Worm (Caenorhabditis elegans) whole organism, young adult: ENCODE measurements around the gene C27A2.8.

ENCODE experiments used
- F33H1.4 ChIP-seq: fragments of 200-800 bp; sonication (Bioruptor generic); IDR thresholded peaks from 2 replicates; pipeline ENCODE4 v1.3.6; 2022; ENCODE audit warnings: missing genetic modification reagents, missing genetic modification characterization, missing compliant biosample characterization
- F49E8.2 ChIP-seq: sonication (generic microtip); optimal IDR thresholded peaks from 3 replicates; lab custom pipeline; 2017; ENCODE audit warnings: missing genetic modification characterization, mild to moderate bottlenecking, missing compliant biosample characterization, antibody characterized with exemption, moderate library complexity; ENCODE audit not compliant: insufficient read depth
- ccch-3 ChIP-seq: fragments of 200-800 bp; sonication (Bioruptor generic); optimal IDR thresholded peaks from 2 replicates; lab custom pipeline; 2018; ENCODE audit warnings: mild to moderate bottlenecking, missing genetic modification characterization, missing compliant biosample characterization
- ceh-27 ChIP-seq: fragments of 200-800 bp; sonication (Bioruptor generic); optimal IDR thresholded peaks from 2 replicates; lab custom pipeline; 2018; ENCODE audit warnings: mild to moderate bottlenecking, missing genetic modification characterization, moderate library complexity, missing compliant biosample characterization
- chd-7 ChIP-seq: sonication (generic microtip); optimal IDR thresholded peaks from 2 replicates; lab custom pipeline; 2016; ENCODE audit warnings: mild to moderate bottlenecking, missing genetic modification characterization, moderate library complexity, missing compliant biosample characterization
- dpl-1 ChIP-seq: fragments of 150-350 bp; optimal IDR thresholded peaks from 2 replicates; lab custom pipeline; 2014; ENCODE audit warnings: missing biosample characterization, missing genetic modification reagents, missing genetic modification characterization
- ekl-4 ChIP-seq: fragments of 200-800 bp; sonication (Bioruptor generic); IDR thresholded peaks from 2 replicates; pipeline ENCODE4 v1.3.6; 2022; ENCODE audit warnings: missing genetic modification reagents, missing genetic modification characterization, missing compliant biosample characterization
- let-526 ChIP-seq: fragments of 200-800 bp; sonication (Bioruptor generic); IDR thresholded peaks from 2 replicates; pipeline ENCODE4 v1.3.6; 2022; ENCODE audit warnings: missing genetic modification reagents, missing genetic modification characterization, missing compliant biosample characterization
- repo-1 ChIP-seq: sonication (generic microtip); optimal IDR thresholded peaks from 2 replicates; lab custom pipeline; 2017; ENCODE audit warnings: mild to moderate bottlenecking, missing genetic modification characterization, missing compliant biosample characterization
- sea-2 ChIP-seq: fragments of 200-800 bp; sonication (Bioruptor generic); IDR thresholded peaks from 2 replicates; pipeline ENCODE4 v1.3.6; 2022; ENCODE audit warnings: missing genetic modification characterization, missing compliant biosample characterization
- snpc-4 ChIP-seq, 5 experiments: fragments of 150-350 bp in 1 of 5; sonication (generic microtip) in 4 of 5; optimal IDR thresholded peaks; 2 replicates each; lab custom pipeline; 2014 to 2018; ENCODE audit warnings: missing genetic modification characterization in 5 of 5, missing biosample characterization in 3 of 5, antibody characterized with exemption in 2 of 5, mild to moderate bottlenecking in 2 of 5, missing compliant biosample characterization in 2 of 5, missing genotype in 2 of 5, moderate library complexity in 2 of 5, missing genetic modification reagents in 1 of 5

ce11 chrII:5019389-5020108 lies 48.3 kb downstream of the C27A2.8 start:
- TF ChIP-seq sea-2 (GFP tag; lab: Robert Waterston, UW), result no peak
- no peak for TF ChIP-seq ekl-4 (GFP tag; lab: Robert Waterston, UW)
- TF ChIP-seq chd-7, result no peak
- TF ChIP-seq snpc-4 (GFP tag; optimal IDR thresholded peaks at IDR 0.05; lab: Kevin White, UChicago), result no peak
- no peak for TF ChIP-seq snpc-4 (tag; optimal IDR thresholded peaks at IDR 0.05; lab: Kevin White, UChicago)
- TF ChIP-seq repo-1 (tag; lab: Kevin White, UChicago), result no peak
- TF ChIP-seq F33H1.4 (GFP tag; lab: Robert Waterston, UW), result no peak
- no peak for TF ChIP-seq F49E8.2 (tag; lab: Kevin White, UChicago)
- TF ChIP-seq let-526, result no peak
- TF ChIP-seq ceh-27 (GFP tag; lab: Kevin White, UChicago), result no peak
- no peak for TF ChIP-seq dpl-1
- TF ChIP-seq ccch-3 (GFP tag; lab: Kevin White, UChicago), result no peak
